Fruit fly (Drosophila melanogaster): ENCODE data around the gene CG6678.

CG6678 gene

DNA sequence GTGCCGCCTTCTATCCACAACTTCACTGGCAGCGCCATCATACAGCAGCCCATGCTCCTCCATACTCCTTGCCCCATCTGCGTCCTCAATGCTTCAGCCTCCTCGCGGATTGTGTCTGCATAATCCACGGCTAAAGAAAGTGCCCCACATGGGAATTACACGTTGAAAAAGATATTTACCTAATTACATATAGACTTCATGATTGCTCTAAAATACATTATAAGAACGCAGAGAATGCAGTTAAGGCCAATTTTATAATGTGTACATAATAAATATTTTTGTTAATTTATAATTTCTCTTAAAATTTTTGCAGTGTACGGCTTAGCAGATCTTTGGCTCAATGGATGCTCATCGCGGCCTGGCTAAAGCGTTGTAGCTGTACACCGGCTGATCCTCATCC, 18.8 kb downstream of the CG6678 start (continued):
- peak; percentile 26 for TF ChIP-seq sens (GFP tag)

DNA sequence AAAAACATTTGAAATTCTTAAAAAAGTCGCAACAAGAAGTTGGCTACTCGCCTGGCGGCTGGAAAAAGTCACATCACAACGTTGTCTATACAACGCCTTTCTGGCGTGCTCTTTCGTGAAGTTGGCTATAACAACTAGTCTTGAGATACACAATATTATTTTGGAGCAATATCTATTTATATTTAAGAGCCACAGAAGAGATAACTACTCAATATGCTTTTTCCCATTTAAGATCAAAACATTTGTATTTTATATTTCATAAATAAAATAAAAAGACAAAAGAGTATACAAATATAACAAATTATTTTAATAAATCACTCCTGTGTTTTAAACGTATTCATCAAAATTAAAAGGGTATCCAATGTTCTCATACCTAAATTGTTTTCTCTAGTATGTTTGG, 20.0 kb downstream of the CG6678 start:
- TF ChIP-seq CG7745 (tag; optimal IDR thresholded peaks at IDR 0.05) (no peak), CG31224 (GFP tag; IDR thresholded peaks at IDR 0.05) (no peak), CG18262 (tag; optimal IDR thresholded peaks at IDR 0.05) (no peak), CG4424 (GFP tag; optimal IDR thresholded peaks at IDR 0.05) (no peak), bbx (GFP tag; IDR thresholded peaks at IDR 0.05; ENCODE audit: partially characterized antibody) (no peak), prd (optimal IDR thresholded peaks at IDR 0.05) (no peak), prd (GFP tag; IDR thresholded peaks at IDR 0.05) (no peak), B-H1 (GFP tag; IDR thresholded peaks at IDR 0.05) (no peak), Hmr (GFP tag; optimal IDR thresholded peaks at IDR 0.05) (no peak), sqz (GFP tag; optimal IDR thresholded peaks at IDR 0.05) (no peak), CG4730 (GFP tag; IDR thresholded peaks at IDR 0.05) (no peak), lola (GFP tag; optimal IDR thresholded peaks at IDR 0.05) (no peak), HmgZ (tag; optimal IDR thresholded peaks at IDR 0.05) (no peak), CG3407 (GFP tag; optimal IDR thresholded peaks at IDR 0.05) (no peak), tio (GFP tag; optimal IDR thresholded peaks at IDR 0.05) (no peak), CG15269 (tag; optimal IDR thresholded peaks at IDR 0.05) (no peak), bsh (GFP tag; optimal IDR thresholded peaks at IDR 0.05) (no peak), Tbp (GFP tag; optimal IDR thresholded peaks at IDR 0.05) (no peak), az2 (GFP tag; optimal IDR thresholded peaks at IDR 0.05) (no peak)

DNA sequence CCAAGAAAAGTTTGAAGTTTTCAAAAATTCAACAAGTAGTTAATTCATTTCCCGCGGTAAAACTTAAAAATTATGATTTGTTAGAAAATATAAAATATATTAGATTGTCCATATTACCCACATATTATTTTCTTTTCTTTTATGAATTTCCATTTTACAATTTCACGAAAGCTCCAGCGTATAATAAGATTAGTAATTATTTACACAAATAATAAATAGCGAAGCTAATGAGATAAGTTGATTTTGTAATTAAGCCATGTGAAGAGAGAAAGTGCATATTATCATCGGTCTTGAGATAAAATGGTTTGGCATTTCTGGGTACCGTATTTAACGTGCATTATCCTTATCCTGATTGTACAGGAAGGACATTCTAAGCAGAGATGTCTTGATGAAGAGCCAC, 24.7 kb downstream of the CG6678 start, which contains the start of gene Qsox3:
TSS of gene Qsox3 (plus strand) at position 301 of the 400 bp plus-strand sequence.
- TF ChIP-seq ap (GFP tag; IDR thresholded peaks at IDR 0.05) (no peak), CTCF (GFP tag; optimal IDR thresholded peaks at IDR 0.05) (no peak), kah (GFP tag; optimal IDR thresholded peaks at IDR 0.05) (no peak)

DNA sequence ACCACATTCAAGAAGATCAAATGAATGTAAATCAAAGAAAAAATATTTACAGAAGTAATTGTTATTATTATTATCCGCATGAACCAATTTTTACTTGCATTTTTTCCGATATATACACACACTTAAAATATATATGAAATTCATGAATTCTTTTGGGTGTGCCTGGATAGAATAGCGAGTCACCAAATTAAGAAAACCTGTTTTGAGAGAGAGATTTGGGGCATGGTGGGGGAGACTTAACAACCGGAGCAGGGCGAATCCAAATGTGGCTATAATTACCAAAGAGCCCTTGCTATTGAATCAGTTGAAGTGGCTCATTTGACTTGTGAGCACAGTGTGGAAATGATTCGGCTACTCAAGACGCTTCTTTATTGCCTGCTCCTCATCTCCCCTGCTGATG, 26.6 kb downstream of the CG6678 start, which contains the start of gene Qsox2:
TSS of gene Qsox2 (plus strand) at position 301 of the 400 bp plus-strand sequence.
- TF ChIP-seq nau (GFP tag; optimal IDR thresholded peaks at IDR 0.05), result no peak
- peak; percentile 51; the same call in 1 of the 2 replicates for TF ChIP-seq crol (GFP tag; IDR thresholded peaks at IDR 0.05)
- TF ChIP-seq Awh (GFP tag; IDR thresholded peaks at IDR 0.05), result 0 out of 2 replicates have a peak, but pooled peaks have one; percentile 11
- no peak for TF ChIP-seq danr (GFP tag; IDR thresholded peaks at IDR 0.05)
- TF ChIP-seq CG6683 (GFP tag; optimal IDR thresholded peaks at IDR 0.05), result no peak
- TF ChIP-seq chinmo (GFP tag; IDR thresholded peaks at IDR 0.05; ENCODE audit: partially characterized antibody), result 0 out of 4 replicates have a peak, but pooled peaks have one; percentile 21
- no peak for TF ChIP-seq CG10274 (GFP tag; optimal IDR thresholded peaks at IDR 0.05)
- TF ChIP-seq Rfx (GFP tag; IDR thresholded peaks at IDR 0.05), result peak; percentile 6; the same call in 1 of the 2 replicates
- no peak for TF ChIP-seq D19B (GFP tag; optimal IDR thresholded peaks at IDR 0.05)
- no peak for TF ChIP-seq Dp (GFP tag; optimal IDR thresholded peaks at IDR 0.05)
- TF ChIP-seq Jarid2 (GFP tag; optimal IDR thresholded peaks at IDR 0.05), result peak; percentile 37
- TF ChIP-seq ase (GFP tag; IDR thresholded peaks at IDR 0.05), result no peak

DNA sequence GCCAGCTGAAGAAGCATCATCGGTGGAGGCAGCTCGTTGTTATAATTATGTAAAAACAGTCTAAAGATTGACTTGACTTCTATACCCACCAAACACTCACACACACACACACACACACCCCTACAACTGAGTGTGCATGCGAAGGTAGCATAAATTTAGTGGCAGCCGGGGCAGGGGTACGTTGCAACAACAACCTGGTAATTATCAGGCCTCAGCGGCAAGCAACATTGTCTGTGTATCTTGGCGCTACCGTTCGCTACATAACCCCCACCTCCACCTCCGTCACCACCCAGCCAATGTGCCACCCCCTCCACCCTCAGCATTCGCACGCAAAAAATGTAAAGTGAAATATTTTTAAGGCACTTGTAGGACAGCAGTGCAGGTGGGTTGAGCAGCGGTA, 30.2 kb downstream of the CG6678 start:
- TF ChIP-seq Optix (GFP tag; IDR thresholded peaks at IDR 0.05), result no peak
- TF ChIP-seq NFAT (GFP tag; IDR thresholded peaks at IDR 0.05), result no peak
- no peak for TF ChIP-seq hth (optimal IDR thresholded peaks at IDR 0.05)
- TF ChIP-seq Scr (GFP tag; IDR thresholded peaks at IDR 0.05; ENCODE audit: partially characterized antibody), result no peak
- TF ChIP-seq CG16815 (GFP tag; optimal IDR thresholded peaks at IDR 0.05), result no peak
- TF ChIP-seq unpg (GFP tag; optimal IDR thresholded peaks at IDR 0.05), result no peak
- TF ChIP-seq zf30C (GFP tag; optimal IDR thresholded peaks at IDR 0.05), result no peak
- TF ChIP-seq CG12236 (GFP tag; optimal IDR thresholded peaks at IDR 0.05), result no peak
- no peak for TF ChIP-seq hkb (optimal IDR thresholded peaks at IDR 0.05)
- no peak for TF ChIP-seq hkb (GFP tag; IDR thresholded peaks at IDR 0.05)
- no peak for TF ChIP-seq Xbp1 (GFP tag; optimal IDR thresholded peaks at IDR 0.05)
- TF ChIP-seq crc (GFP tag; optimal IDR thresholded peaks at IDR 0.05), result no peak
- TF ChIP-seq CG12659 (GFP tag; optimal IDR thresholded peaks at IDR 0.05), result no peak
